Worm (Caenorhabditis elegans) whole organism, early embryonic: Measurements from ENCODE around the gene mlt-8.

ENCODE experiments used
- ama-1 ChIP-seq: fragments of 150-350 bp; optimal IDR thresholded peaks from 2 replicates; lab custom pipeline; 2014
- ceh-36 ChIP-seq: sonication (generic microtip); optimal IDR thresholded peaks from 2 replicates; lab custom pipeline; 2016; ENCODE audit warnings: missing genetic modification characterization, inconsistent platforms, missing compliant biosample characterization
- ets-7 ChIP-seq: sonication (generic microtip); optimal IDR thresholded peaks from 2 replicates; lab custom pipeline; 2016; ENCODE audit warnings: missing genotype, missing genetic modification characterization, missing compliant biosample characterization
- hmbx-1 ChIP-seq: sonication (generic microtip); optimal IDR thresholded peaks from 2 replicates; lab custom pipeline; 2016; ENCODE audit warnings: mild to moderate bottlenecking, missing genetic modification characterization, missing compliant biosample characterization
- hnd-1 ChIP-seq: sonication (generic microtip); optimal IDR thresholded peaks from 2 replicates; lab custom pipeline; 2016; ENCODE audit warnings: missing genetic modification characterization, missing compliant biosample characterization
- scrt-1 ChIP-seq: fragments of 200-800 bp; sonication (Bioruptor generic); IDR thresholded peaks from 2 replicates; pipeline ENCODE4 v1.3.6; 2022; ENCODE audit warnings: missing genetic modification characterization, missing compliant biosample characterization
- tbx-37 ChIP-seq: fragments of 200-800 bp; sonication (Bioruptor generic); conservative IDR thresholded peaks from 2 replicates; pipeline ENCODE4 v1.3.6; 2022; ENCODE audit warnings: missing genetic modification reagents, missing genetic modification characterization, missing compliant biosample characterization
- tra-4 ChIP-seq: sonication (generic microtip); optimal IDR thresholded peaks from 2 replicates; lab custom pipeline; 2017; ENCODE audit warnings: missing genetic modification characterization, missing compliant biosample characterization

DNA sequence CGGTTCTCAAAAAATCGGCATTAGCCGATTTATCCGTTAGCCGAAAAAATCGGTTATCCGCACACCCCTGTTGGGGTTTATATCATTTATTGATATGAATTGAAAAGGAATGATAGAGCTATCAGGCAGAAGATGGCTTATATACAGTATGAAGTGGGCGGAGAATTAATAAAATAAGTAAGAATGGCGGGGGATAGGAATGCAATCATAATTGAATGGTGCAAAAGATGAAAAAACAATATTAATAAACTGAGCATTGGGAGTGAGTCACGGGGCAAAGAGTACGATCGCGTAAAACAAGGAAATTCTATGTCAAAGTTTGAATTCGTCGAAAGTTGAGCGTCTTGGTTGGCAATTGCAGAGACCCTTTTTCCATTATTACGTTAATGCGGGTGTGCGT, 35.1 kb downstream of the mlt-8 start, which contains the start of gene T27A1.2:
- TF ChIP-seq ama-1 (lab: Kevin White, UChicago) (no peak), hnd-1 (tag; lab: Kevin White, UChicago) (no peak), scrt-1 (GFP tag; lab: Robert Waterston, UW) (no peak), tra-4 (no peak), hmbx-1 (tag; lab: Kevin White, UChicago) (no peak), ets-7 (tag; lab: Kevin White, UChicago) (no peak), ceh-36 (tag; lab: Kevin White, UChicago) (no peak), tbx-37 (GFP tag; lab: Robert Waterston, UW) (no peak)
